Fruit fly (Drosophila melanogaster) whole organism, embryonic: ENCODE data around the gene Nost.

Experiments
- ATbp ChIP-seq: fragments of 200-800 bp; sonication (Bioruptor generic); optimal IDR thresholded peaks from 2 replicates; lab custom pipeline; 2017; ENCODE audit warnings: missing biosample characterization, mild to moderate bottlenecking, missing genetic modification characterization, missing genetic modification reagents
- Abd-B ChIP-seq: fragments of 200-800 bp; sonication (Bioruptor generic); optimal IDR thresholded peaks from 2 replicates; lab custom pipeline; 2018; ENCODE audit warnings: missing biosample characterization, mild to moderate bottlenecking, missing genetic modification characterization, moderate library complexity
- Adf1 ChIP-seq: fragments of 200-800 bp; sonication (Bioruptor generic); IDR thresholded peaks from 2 replicates; pipeline ENCODE4 v1.3.6; 2022; ENCODE audit warnings: missing biosample characterization, missing genetic modification characterization
- Atf-2 ChIP-seq: fragments of 200-800 bp; sonication (Bioruptor generic); optimal IDR thresholded peaks from 2 replicates; lab custom pipeline; 2016; ENCODE audit warnings: missing biosample characterization, missing genetic modification characterization
- Atf6 ChIP-seq: fragments of 200-800 bp; sonication (Bioruptor generic); IDR thresholded peaks from 2 replicates; pipeline ENCODE4 v1.3.6; 2022; ENCODE audit warnings: missing biosample characterization, missing genetic modification characterization
- Awh ChIP-seq: fragments of 200-800 bp; sonication (Bioruptor generic); IDR thresholded peaks from 2 replicates; pipeline ENCODE4, ENCODE4 v1.3.6; 2022; ENCODE audit warnings: missing biosample characterization, missing genetic modification characterization
- C15 ChIP-seq: fragments of 200-800 bp; sonication (Bioruptor generic); IDR thresholded peaks from 3 replicates; pipeline ENCODE4 v1.3.6; 2022; ENCODE audit warnings: missing biosample characterization, missing genetic modification characterization
- CG11247 ChIP-seq: fragments of 200-800 bp; sonication (Bioruptor generic); IDR thresholded peaks from 2 replicates; pipeline ENCODE4 v1.3.6; 2022; ENCODE audit warnings: missing biosample characterization, missing genetic modification characterization
- CG11560 ChIP-seq: fragments of 200-800 bp; sonication (Bioruptor generic); IDR thresholded peaks from 3 replicates; pipeline ENCODE4 v1.3.6; 2022; ENCODE audit warnings: missing biosample characterization, missing genetic modification characterization
- CG1233 ChIP-seq: fragments of 200-800 bp; sonication (Bioruptor generic); optimal IDR thresholded peaks from 4 replicates; lab custom pipeline; 2018; ENCODE audit warnings: missing biosample characterization, mild to moderate bottlenecking, missing genetic modification characterization
- CG13123 ChIP-seq: fragments of 200-800 bp; sonication (Bioruptor generic); optimal IDR thresholded peaks from 2 replicates; lab custom pipeline; 2016; ENCODE audit warnings: missing biosample characterization, missing genetic modification characterization
- CG1647 ChIP-seq: fragments of 200-800 bp; sonication (Bioruptor generic); optimal IDR thresholded peaks from 3 replicates; lab custom pipeline; 2016; ENCODE audit warnings: missing biosample characterization, missing genetic modification characterization
- CG17328 ChIP-seq: fragments of 200-800 bp; sonication (Bioruptor generic); IDR thresholded peaks from 2 replicates; pipeline ENCODE4 v1.3.6; 2022; ENCODE audit warnings: missing biosample characterization, missing genetic modification characterization
- CG17385 ChIP-seq: fragments of 200-800 bp; sonication (Bioruptor generic); optimal IDR thresholded peaks from 3 replicates; lab custom pipeline; 2018; ENCODE audit warnings: missing biosample characterization, mild to moderate bottlenecking, missing genetic modification characterization
- CG17829 ChIP-seq: fragments of 200-800 bp; optimal IDR thresholded peaks from 2 replicates; lab custom pipeline; 2019; ENCODE audit warnings: missing biosample characterization, mild to moderate bottlenecking, missing genetic modification characterization, moderate library complexity
- CG18262 ChIP-seq: fragments of 200-800 bp; optimal IDR thresholded peaks from 3 replicates; lab custom pipeline; 2019; ENCODE audit warnings: missing biosample characterization, mild to moderate bottlenecking, missing genetic modification characterization, moderate library complexity
- CG2712 ChIP-seq: fragments of 200-800 bp; optimal IDR thresholded peaks from 3 replicates; lab custom pipeline; 2019; ENCODE audit warnings: missing biosample characterization, mild to moderate bottlenecking, missing genetic modification characterization, moderate library complexity
- CG2875 ChIP-seq: fragments of 200-800 bp; sonication (Bioruptor generic); optimal IDR thresholded peaks from 2 replicates; lab custom pipeline; 2017; ENCODE audit warnings: missing biosample characterization, mild to moderate bottlenecking, missing genetic modification characterization, missing genetic modification reagents
- CG31441 ChIP-seq: fragments of 200-800 bp; sonication (Bioruptor generic); IDR thresholded peaks from 2 replicates; pipeline ENCODE4 v1.3.6; 2022; ENCODE audit warnings: missing biosample characterization, missing genetic modification characterization
- CG32767 ChIP-seq: fragments of 200-800 bp; sonication (Bioruptor generic); IDR thresholded peaks from 2 replicates; pipeline ENCODE4 v1.3.6; 2022; ENCODE audit warnings: missing biosample characterization, missing genetic modification characterization
- CG32772 ChIP-seq: fragments of 200-800 bp; sonication (Bioruptor generic); IDR thresholded peaks from 2 replicates; pipeline ENCODE4 v1.3.6; 2022; ENCODE audit warnings: missing biosample characterization, missing genetic modification characterization
- CG3995 ChIP-seq: fragments of 200-800 bp; sonication (Bioruptor generic); optimal IDR thresholded peaks from 3 replicates; lab custom pipeline; 2016; ENCODE audit warnings: missing biosample characterization, missing genetic modification characterization
- CG7556 ChIP-seq: fragments of 200-800 bp; sonication (Bioruptor generic); optimal IDR thresholded peaks from 2 replicates; lab custom pipeline; 2017; ENCODE audit warnings: missing biosample characterization, mild to moderate bottlenecking, missing genetic modification characterization
- CG7839 ChIP-seq: fragments of 200-800 bp; sonication (Bioruptor generic); optimal IDR thresholded peaks from 3 replicates; lab custom pipeline; 2018; ENCODE audit warnings: missing biosample characterization, mild to moderate bottlenecking, missing genetic modification characterization, moderate library complexity
- CTCF ChIP-seq: fragments of 200-800 bp; sonication (Bioruptor generic); optimal IDR thresholded peaks from 2 replicates; lab custom pipeline; 2017; ENCODE audit warnings: missing biosample characterization, mild to moderate bottlenecking, missing genetic modification characterization, moderate library complexity
- CkIIα-i1 ChIP-seq: fragments of 200-800 bp; sonication (Bioruptor generic); IDR thresholded peaks from 2 replicates; pipeline ENCODE4 v1.3.6; 2022; ENCODE audit warnings: missing biosample characterization, missing genetic modification characterization
- Ets65A ChIP-seq: fragments of 200-800 bp; sonication (Bioruptor generic); peaks from one replicate; lab custom pipeline; 2016; ENCODE audit warnings: missing biosample characterization, missing genetic modification characterization
- Gsc ChIP-seq: fragments of 200-800 bp; sonication (Bioruptor generic); IDR thresholded peaks from 2 replicates; pipeline ENCODE4 v1.3.6; 2022; ENCODE audit warnings: missing biosample characterization, missing genetic modification characterization
- MBD-R2 ChIP-seq: fragments of 200-800 bp; sonication (Bioruptor generic); IDR thresholded peaks from 2 replicates; pipeline ENCODE4 v1.3.6; 2022; ENCODE audit warnings: missing biosample characterization, missing genetic modification characterization
- Meics ChIP-seq: fragments of 200-800 bp; sonication (Bioruptor generic); optimal IDR thresholded peaks from 2 replicates; lab custom pipeline; 2017; ENCODE audit warnings: missing biosample characterization, mild to moderate bottlenecking, missing genetic modification characterization
- Ptx1 ChIP-seq: fragments of 200-800 bp; sonication (Bioruptor generic); IDR thresholded peaks from 2 replicates; pipeline ENCODE4 v1.3.6; 2022; ENCODE audit warnings: missing biosample characterization, missing genetic modification characterization
- Sry-β ChIP-seq: fragments of 200-800 bp; sonication (Bioruptor generic); optimal IDR thresholded peaks from 2 replicates; lab custom pipeline; 2018; ENCODE audit warnings: missing biosample characterization, mild to moderate bottlenecking, missing genetic modification characterization, moderate library complexity
- Trl ChIP-seq, 3 experiments: fragments of >200 bp in 2 of 3; fragments of 200-800 bp in 1 of 3; sonication (Bioruptor generic) in 1 of 3; optimal IDR thresholded peaks; 2 replicates in 1 of 3; 3 replicates in 2 of 3; lab custom pipeline; 2016 to 2017; ENCODE audit warnings: missing biosample characterization in 1 of 3, missing genetic modification characterization in 1 of 3
- Usf ChIP-seq: fragments of 200-800 bp; sonication (Bioruptor generic); optimal IDR thresholded peaks from 2 replicates; lab custom pipeline; 2017; ENCODE audit warnings: missing genotype, missing biosample characterization, missing genetic modification characterization
- Xrp1 ChIP-seq: fragments of 200-800 bp; sonication (Bioruptor generic); IDR thresholded peaks from 2 replicates; pipeline ENCODE4 v1.3.6; 2022; ENCODE audit warnings: missing biosample characterization, missing genetic modification characterization
- cg ChIP-seq: fragments of 200-800 bp; sonication (Bioruptor generic); optimal IDR thresholded peaks from 3 replicates; lab custom pipeline; 2019; ENCODE audit warnings: missing biosample characterization, mild to moderate bottlenecking, missing genetic modification characterization, moderate library complexity
- ci ChIP-seq: fragments of 200-800 bp; sonication (Bioruptor generic); IDR thresholded peaks from 3 replicates; pipeline ENCODE4 v1.3.6; 2022; ENCODE audit warnings: missing biosample characterization, missing genetic modification characterization
- cwo ChIP-seq: fragments of 200-800 bp; sonication (Bioruptor generic); optimal IDR thresholded peaks from 3 replicates; lab custom pipeline; 2017; ENCODE audit warnings: missing biosample characterization, missing genetic modification characterization, mild to moderate bottlenecking, moderate library complexity, missing genetic modification reagents
- dmrt99B ChIP-seq: fragments of 200-800 bp; sonication (Bioruptor generic); optimal IDR thresholded peaks from 2 replicates; lab custom pipeline; 2018; ENCODE audit warnings: missing biosample characterization, mild to moderate bottlenecking, missing genetic modification characterization, moderate library complexity
- gce ChIP-seq: fragments of 200-800 bp; sonication (Bioruptor generic); IDR thresholded peaks from 3 replicates; pipeline ENCODE4 v1.3.6; 2022; ENCODE audit warnings: missing biosample characterization, missing genetic modification characterization
- grau ChIP-seq: fragments of 200-800 bp; optimal IDR thresholded peaks from 3 replicates; lab custom pipeline; 2019; ENCODE audit warnings: missing biosample characterization, mild to moderate bottlenecking, missing genetic modification characterization, moderate library complexity
- insv ChIP-seq, 2 experiments: fragments of 200-800 bp; sonication (Bioruptor generic); optimal IDR thresholded peaks; 3 replicates each; lab custom pipeline; 2016 to 2018; ENCODE audit warnings: missing biosample characterization in 2 of 2, missing genetic modification characterization in 2 of 2
- nmo ChIP-seq: fragments of 200-800 bp; sonication (Bioruptor generic); optimal IDR thresholded peaks from 2 replicates; lab custom pipeline; 2018; ENCODE audit warnings: missing biosample characterization, mild to moderate bottlenecking, missing genetic modification characterization, moderate library complexity
- prd ChIP-seq, 3 experiments: fragments of >200 bp in 2 of 3; fragments of 200-800 bp in 1 of 3; sonication (Bioruptor generic) in 1 of 3; optimal IDR thresholded peaks in 2 of 3; IDR thresholded peaks in 1 of 3; 2 replicates in 2 of 3; 3 replicates in 1 of 3; pipeline versions ENCODE4 v1.3.6 to Lab custom; 2017 to 2022; ENCODE audit warnings: missing biosample characterization in 1 of 3, missing genetic modification characterization in 1 of 3
- row ChIP-seq: fragments of 200-800 bp; sonication (Bioruptor generic); IDR thresholded peaks from 3 replicates; pipeline ENCODE4 v1.3.6; 2022; ENCODE audit warnings: missing biosample characterization, missing genetic modification characterization
- sens ChIP-seq: fragments of 200-800 bp; sonication (Bioruptor generic); peaks from one replicate; lab custom pipeline; 2016; ENCODE audit warnings: missing biosample characterization, missing genetic modification characterization
- slbo ChIP-seq: fragments of 200-800 bp; sonication (Bioruptor generic); IDR thresholded peaks from 2 replicates; pipeline ENCODE4 v1.3.6; 2022; ENCODE audit warnings: missing biosample characterization, missing genetic modification characterization
- sqz ChIP-seq: fragments of 200-800 bp; sonication (Bioruptor generic); optimal IDR thresholded peaks from 3 replicates; lab custom pipeline; 2018; ENCODE audit warnings: missing biosample characterization, mild to moderate bottlenecking, missing genetic modification characterization

Nost gene

dm6 chrX:9004333-9004732 is 25.7 kb upstream of the Nost start (continued):
- peak; percentile 32; the same call in 1 of the 2 replicates for TF ChIP-seq slbo
- TF ChIP-seq prd (optimal IDR thresholded peaks at IDR 0.05; lab: Kevin White, UChicago), result no peak
- peak; percentile 53; the same call in 2 of the 3 replicates for TF ChIP-seq prd (GFP tag; IDR thresholded peaks at IDR 0.05; lab: Robert Waterston, UW)
- TF ChIP-seq CG17385 (GFP tag; lab: Kevin White, UChicago), result peak; percentile 41
- TF ChIP-seq CG11560 (tag; lab: Robert Waterston, UW), result 0 out of 3 replicates have a peak, but pooled peaks have one; percentile 37
- no peak for TF ChIP-seq gce (GFP tag; lab: Robert Waterston, UW)
- TF ChIP-seq CG13123 (GFP tag; lab: Kevin White, UChicago), result no peak
- TF ChIP-seq CG17829 (tag; lab: Kevin White, UChicago), result peak; percentile 9
- peak; percentile 48; the same call in 1 of the 2 replicates for TF ChIP-seq CG11247 (GFP tag; lab: Robert Waterston, UW)
- 0 out of 2 replicates have a peak, but pooled peaks have one; percentile 32 for TF ChIP-seq CG32772 (GFP tag; lab: Robert Waterston, UW)
- TF ChIP-seq C15, result no peak
- TF ChIP-seq CTCF (GFP tag; lab: Kevin White, UChicago), result no peak
- 0 out of 2 replicates have a peak, but pooled peaks have one; percentile 30 for TF ChIP-seq Atf6 (GFP tag; lab: Robert Waterston, UW)

dm6 chrX:9007215-9007614 is 22.8 kb upstream of the Nost start:
- TF ChIP-seq MBD-R2 (GFP tag; lab: Robert Waterston, UW) (no peak), Gsc (GFP tag; lab: Robert Waterston, UW) (no peak), Adf1 (peak; percentile 73; the same call in 1 of the 2 replicates), CG17829 (tag; lab: Kevin White, UChicago) (no peak), sens (GFP tag; lab: Kevin White, UChicago) (peak; percentile 50), Sry-β (peak; percentile 75), row (GFP tag; lab: Robert Waterston, UW) (peak; percentile 28; the same call in 2 of the 3 replicates)
- TF ChIP-seq, all 482 proteins: peak for 4

dm6 chrX:9012722-9013121 is 17.3 kb upstream of the Nost start:
- TF ChIP-seq Abd-B (GFP tag; lab: Kevin White, UChicago) (peak; percentile 18), CkIIα-i1 (no peak), CG1233 (GFP tag; lab: Kevin White, UChicago) (peak; percentile 3), Xrp1 (no peak), CG1647 (GFP tag; lab: Kevin White, UChicago) (no peak), insv (GFP tag; optimal IDR thresholded peaks at IDR 0.05; lab: Kevin White, UChicago) (no peak), ATbp (GFP tag; lab: Kevin White, UChicago) (peak; percentile 22), CG7839 (peak; percentile 21), CG2875 (GFP tag; lab: Kevin White, UChicago) (no peak), Ets65A (GFP tag; lab: Kevin White, UChicago) (no peak), Ptx1 (GFP tag; lab: Robert Waterston, UW) (0 out of 2 replicates have a peak, but pooled peaks have one; percentile 19), dmrt99B (tag; lab: Kevin White, UChicago) (peak; percentile 15), CG3995 (GFP tag; lab: Kevin White, UChicago) (no peak), grau (tag; lab: Kevin White, UChicago) (peak; percentile 6), Atf-2 (GFP tag; lab: Kevin White, UChicago) (no peak), cwo (no peak), ci (no peak), row (GFP tag; lab: Robert Waterston, UW) (0 out of 3 replicates have a peak, but pooled peaks have one; percentile 20), CG2712 (tag; lab: Kevin White, UChicago) (peak; percentile 17), CG7556 (GFP tag; lab: Kevin White, UChicago) (no peak), Usf (GFP tag; lab: Kevin White, UChicago) (no peak), Meics (no peak), CG17328 (GFP tag; lab: Robert Waterston, UW) (no peak), CG31441 (GFP tag; lab: Robert Waterston, UW) (0 out of 2 replicates have a peak, but pooled peaks have one; percentile 26), Trl (optimal IDR thresholded peaks at IDR 0.05; lab: Kevin White, UChicago) (no peak), Trl (GFP tag; optimal IDR thresholded peaks at IDR 0.05; lab: Kevin White, UChicago) (no peak), nmo (GFP tag; lab: Kevin White, UChicago) (peak; percentile 15), CG18262 (peak; percentile 3), cg (peak; percentile 51), Awh (GFP tag; lab: Robert Waterston, UW) (no peak), sqz (GFP tag; lab: Kevin White, UChicago) (peak; percentile 19), CG32767 (GFP tag; lab: Robert Waterston, UW) (0 out of 2 replicates have a peak, but pooled peaks have one; percentile 22)
